Fruit fly (Drosophila melanogaster) S2 (cell line): ENCODE data around the gene Snoo.

ENCODE experiments used
- CG8478 ChIP-seq: fragments of >200 bp; optimal IDR thresholded peaks from 2 replicates; lab custom pipeline; 2018
- CTCF ChIP-seq, 2 experiments: fragments of >200 bp; optimal IDR thresholded peaks; 2 replicates each; lab custom pipeline; 2018

- TF ChIP-seq CG8478 (lab: Kevin White, UChicago) (no peak), CTCF (optimal IDR thresholded peaks at IDR 0.05; lab: Kevin White, UChicago) (peak in 1 of 2 experiments; percentile 32)
Observed at dm6 chr2L:8030693-8031210, 46.8 kb upstream of the Snoo start, which contains the start of gene Cka.
